Worm (Caenorhabditis elegans): ENCODE measurements around the gene nol-56.

ce11 chrV:10320101-10320761, 32.5 kb downstream of the nol-56 start, which contains the start of the genes gna-1 and B0024.13:
- TF ChIP-seq dmd-6 (GFP tag; IDR thresholded peaks at IDR 0.05), result peak; percentile 47; the same call in 1 of the 2 replicates
- TF ChIP-seq unc-39 (tag; optimal IDR thresholded peaks at IDR 0.05), result no peak
- no peak for TF ChIP-seq php-3 (GFP tag; IDR thresholded peaks at IDR 0.05)
- TF ChIP-seq zag-1 (tag; optimal IDR thresholded peaks at IDR 0.05), result no peak
- no peak for TF ChIP-seq F26F4.8 (GFP tag; conservative IDR thresholded peaks at IDR 0.05)
- TF ChIP-seq ceh-28 (tag; optimal IDR thresholded peaks at IDR 0.05), result no peak

Data from whole organism, L4 larva.